Worm (Caenorhabditis elegans) whole organism, L1 larva: ENCODE data around the gene K12B6.9.
A peak's percentile ranks its signal among the peaks of the same experiment; 100 is the strongest.

Experiments used
- C34B4.2 ChIP-seq: sonication (generic microtip); optimal IDR thresholded peaks from 2 replicates; lab custom pipeline; 2017; ENCODE audit warnings: mild to moderate bottlenecking, missing genetic modification characterization, missing compliant biosample characterization
- F16B12.6 ChIP-seq: fragments of 150-350 bp; optimal IDR thresholded peaks from 2 replicates; lab custom pipeline; 2014; ENCODE audit warnings: missing biosample characterization, missing genetic modification characterization
- aha-1 ChIP-seq: fragments of 150-350 bp; optimal IDR thresholded peaks from 2 replicates; lab custom pipeline; 2014; ENCODE audit warnings: missing biosample characterization, missing genetic modification characterization
- blmp-1 ChIP-seq: fragments of 150-350 bp; optimal IDR thresholded peaks from 2 replicates; lab custom pipeline; 2014; ENCODE audit warnings: missing biosample characterization, missing genetic modification characterization
- ceh-8 ChIP-seq: fragments of 200-800 bp; sonication (Bioruptor generic); optimal IDR thresholded peaks from 2 replicates; lab custom pipeline; 2018; ENCODE audit warnings: mild to moderate bottlenecking, missing genetic modification characterization, moderate library complexity, missing compliant biosample characterization
- ceh-82 ChIP-seq, 3 experiments: fragments of 150-350 bp in 1 of 3; sonication (generic microtip) in 2 of 3; optimal IDR thresholded peaks; 2 replicates each; lab custom pipeline; 2014 to 2017; ENCODE audit warnings: missing biosample characterization in 3 of 3, missing genetic modification characterization in 3 of 3
- ceh-88 ChIP-seq: fragments of 200-800 bp; sonication (Bioruptor generic); IDR thresholded peaks from 2 replicates; pipeline ENCODE4 v1.3.6; 2022; ENCODE audit warnings: missing genetic modification characterization, missing compliant biosample characterization
- ceh-90 ChIP-seq: sonication (generic microtip); optimal IDR thresholded peaks from 2 replicates; lab custom pipeline; 2016; ENCODE audit warnings: missing genetic modification characterization, missing compliant biosample characterization
- ces-1 ChIP-seq: fragments of 150-350 bp; optimal IDR thresholded peaks from 2 replicates; lab custom pipeline; 2014; ENCODE audit warnings: missing biosample characterization, missing genetic modification reagents, missing genetic modification characterization
- efl-1 ChIP-seq, 4 experiments: fragments of 150-350 bp; optimal IDR thresholded peaks in 3 of 4; peaks in 1 of 4; 1 replicate in 1 of 4; 2 replicates in 3 of 4; lab custom pipeline; 2014; ENCODE audit warnings: missing biosample characterization in 2 of 4, missing genetic modification characterization in 2 of 4, missing genetic modification reagents in 2 of 4
- egl-13 ChIP-seq: sonication (generic microtip); optimal IDR thresholded peaks from 2 replicates; lab custom pipeline; 2016; ENCODE audit warnings: missing genotype, missing genetic modification reagents, missing genetic modification characterization, missing compliant biosample characterization
- egl-27 ChIP-seq, 2 experiments: fragments of 150-350 bp in 1 of 2; sonication (generic microtip); optimal IDR thresholded peaks; 3 replicates each; lab custom pipeline; 2017 to 2018; ENCODE audit warnings: missing biosample characterization in 2 of 2, missing genetic modification characterization in 2 of 2, missing genetic modification reagents in 2 of 2
- elt-3 ChIP-seq, 6 experiments: fragments of 150-350 bp in 1 of 6; sonication (generic microtip); optimal IDR thresholded peaks; 2 replicates each; lab custom pipeline; 2017 to 2018; ENCODE audit warnings: missing biosample characterization in 6 of 6, missing genetic modification characterization in 6 of 6, inconsistent platforms in 1 of 6
- ets-5 ChIP-seq: fragments of 200-800 bp; sonication (Bioruptor generic); IDR thresholded peaks from 2 replicates; pipeline ENCODE4 v1.3.6; 2022; ENCODE audit warnings: missing genetic modification characterization, missing compliant biosample characterization
- grh-1 ChIP-seq: fragments of 200-800 bp; sonication (Bioruptor generic); IDR thresholded peaks from 2 replicates; pipeline ENCODE4 v1.3.6; 2022; ENCODE audit warnings: missing genetic modification reagents, missing genetic modification characterization, missing compliant biosample characterization
- hlh-4 ChIP-seq: sonication (generic microtip); optimal IDR thresholded peaks from 2 replicates; lab custom pipeline; 2016; ENCODE audit warnings: mild to moderate bottlenecking, missing genetic modification characterization, missing compliant biosample characterization
- hpl-2 ChIP-seq: fragments of 150-350 bp; optimal IDR thresholded peaks from 2 replicates; lab custom pipeline; 2014; ENCODE audit warnings: missing biosample characterization, missing genetic modification reagents, missing genetic modification characterization
- isw-1 ChIP-seq: fragments of 200-800 bp; sonication (Bioruptor generic); IDR thresholded peaks from 2 replicates; pipeline ENCODE4 v1.3.6; 2022; ENCODE audit warnings: missing genetic modification characterization, missing compliant biosample characterization
- jun-1 ChIP-seq: fragments of 150-350 bp; optimal IDR thresholded peaks from 2 replicates; lab custom pipeline; 2014; ENCODE audit warnings: missing biosample characterization, missing genetic modification reagents, missing genetic modification characterization
- lin-14 ChIP-seq: fragments of 200-800 bp; sonication (Bioruptor generic); optimal IDR thresholded peaks from 2 replicates; lab custom pipeline; 2018; ENCODE audit warnings: mild to moderate bottlenecking, missing genetic modification characterization, moderate library complexity, missing compliant biosample characterization
- lin-35 ChIP-seq, 2 experiments: fragments of 150-350 bp; optimal IDR thresholded peaks; 2 replicates each; lab custom pipeline; 2014; ENCODE audit warnings: missing biosample characterization in 2 of 2, missing genetic modification characterization in 2 of 2, missing genetic modification reagents in 2 of 2
- lir-3 ChIP-seq: sonication (generic microtip); optimal IDR thresholded peaks from 2 replicates; lab custom pipeline; 2016; ENCODE audit warnings: mild to moderate bottlenecking, missing genetic modification characterization, moderate library complexity, missing compliant biosample characterization; ENCODE audit not compliant: poor library complexity
- lsy-2 ChIP-seq, 2 experiments: fragments of 150-350 bp; optimal IDR thresholded peaks; 2 replicates each; lab custom pipeline; 2014; ENCODE audit warnings: missing biosample characterization in 2 of 2, missing genetic modification characterization in 2 of 2
- mdl-1 ChIP-seq, 2 experiments: fragments of 150-350 bp; optimal IDR thresholded peaks; 2 replicates each; lab custom pipeline; 2014 to 2017; ENCODE audit warnings: missing biosample characterization in 2 of 2, missing genetic modification characterization in 2 of 2, inconsistent platforms in 1 of 2
- mef-2 ChIP-seq: fragments of 150-350 bp; optimal IDR thresholded peaks from 2 replicates; lab custom pipeline; 2014; ENCODE audit warnings: missing biosample characterization, missing genetic modification characterization
- mep-1 ChIP-seq: fragments of 150-350 bp; optimal IDR thresholded peaks from 2 replicates; lab custom pipeline; 2014; ENCODE audit warnings: missing biosample characterization, missing genetic modification characterization
- nhr-12 ChIP-seq: sonication (generic microtip); optimal IDR thresholded peaks from 2 replicates; lab custom pipeline; 2017; ENCODE audit warnings: missing biosample characterization, missing genetic modification characterization
- nhr-20 ChIP-seq: sonication (generic microtip); optimal IDR thresholded peaks from 2 replicates; lab custom pipeline; 2016; ENCODE audit warnings: mild to moderate bottlenecking, missing genetic modification characterization, missing compliant biosample characterization
- nhr-237 ChIP-seq: fragments of 150-350 bp; optimal IDR thresholded peaks from 2 replicates; lab custom pipeline; 2014; ENCODE audit warnings: missing biosample characterization, missing genetic modification characterization
- nhr-28 ChIP-seq: fragments of 150-350 bp; optimal IDR thresholded peaks from 2 replicates; lab custom pipeline; 2014; ENCODE audit warnings: missing biosample characterization, missing genetic modification characterization
- nhr-47 ChIP-seq: sonication (generic microtip); optimal IDR thresholded peaks from 2 replicates; lab custom pipeline; 2016; ENCODE audit warnings: mild to moderate bottlenecking, missing genetic modification characterization, moderate library complexity, missing compliant biosample characterization
- nhr-71 ChIP-seq: sonication (generic microtip); optimal IDR thresholded peaks from 2 replicates; lab custom pipeline; 2016; ENCODE audit warnings: mild to moderate bottlenecking, missing genetic modification characterization, moderate library complexity, missing compliant biosample characterization
- nhr-85 ChIP-seq: sonication (generic microtip); peaks from one replicate; lab custom pipeline; 2016; ENCODE audit warnings: missing genetic modification characterization, inconsistent platforms, missing compliant biosample characterization
- nhr-90 ChIP-seq: sonication (generic microtip); optimal IDR thresholded peaks from 2 replicates; lab custom pipeline; 2016; ENCODE audit warnings: mild to moderate bottlenecking, missing genetic modification characterization, missing compliant biosample characterization; ENCODE audit not compliant: poor library complexity
- pqm-1 ChIP-seq: sonication (generic microtip); optimal IDR thresholded peaks from 3 replicates; lab custom pipeline; 2017; ENCODE audit warnings: missing biosample characterization, missing genetic modification characterization
- skn-1 ChIP-seq: fragments of 150-350 bp; optimal IDR thresholded peaks from 2 replicates; lab custom pipeline; 2014; ENCODE audit warnings: missing biosample characterization, missing genetic modification characterization
- snpc-4 ChIP-seq: fragments of 150-350 bp; optimal IDR thresholded peaks from 2 replicates; lab custom pipeline; 2014; ENCODE audit warnings: missing biosample characterization, missing genetic modification characterization
- snu-23 ChIP-seq: sonication (generic microtip); optimal IDR thresholded peaks from 2 replicates; lab custom pipeline; 2016; ENCODE audit warnings: missing genetic modification characterization, missing compliant biosample characterization
- sup-37 ChIP-seq: fragments of 200-800 bp; sonication (Bioruptor generic); optimal IDR thresholded peaks from 2 replicates; lab custom pipeline; 2018; ENCODE audit warnings: mild to moderate bottlenecking, missing genetic modification characterization, missing compliant biosample characterization
- unc-130 ChIP-seq: fragments of 150-350 bp; optimal IDR thresholded peaks from 2 replicates; lab custom pipeline; 2017; ENCODE audit warnings: missing biosample characterization, missing genetic modification characterization, inconsistent platforms
- unc-30 ChIP-seq: sonication (generic microtip); optimal IDR thresholded peaks from 2 replicates; lab custom pipeline; 2017; ENCODE audit warnings: missing biosample characterization, missing genetic modification characterization
- unc-98 ChIP-seq: fragments of 200-800 bp; sonication (Bioruptor generic); IDR thresholded peaks from 2 replicates; pipeline ENCODE4 v1.3.6; 2022; ENCODE audit warnings: missing genetic modification characterization, missing compliant biosample characterization
- ztf-4 ChIP-seq: fragments of 150-350 bp; optimal IDR thresholded peaks from 2 replicates; lab custom pipeline; 2014; ENCODE audit warnings: missing biosample characterization, missing genetic modification characterization

K12B6.9 gene

DNA sequence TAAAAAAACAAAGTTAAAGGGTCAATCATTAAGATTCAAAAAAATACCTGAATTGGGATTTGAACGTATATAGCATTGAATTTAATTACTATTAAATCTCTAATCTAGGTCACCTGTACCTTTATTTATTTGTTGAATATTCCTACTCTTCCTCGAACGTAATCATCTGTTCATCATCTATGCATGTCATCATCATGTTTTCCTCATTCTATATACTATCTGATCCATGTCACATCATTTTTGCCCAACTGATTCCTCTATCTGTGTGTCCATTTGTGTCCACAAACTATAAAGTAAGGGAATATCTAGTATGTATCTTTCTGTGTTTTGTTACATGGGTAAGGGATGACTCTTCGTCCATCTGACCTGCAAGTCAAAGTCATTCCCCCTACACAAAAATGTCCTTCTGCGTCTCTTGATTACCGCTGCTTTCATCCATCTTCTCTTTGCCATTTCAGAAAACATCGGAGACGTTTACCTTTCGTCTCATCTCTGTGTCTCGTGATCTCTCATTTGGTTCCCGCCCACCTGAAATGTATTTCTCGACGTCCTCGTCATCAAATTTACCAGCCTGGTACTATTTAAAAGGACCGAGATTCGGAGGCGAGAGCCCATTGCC, 30.4 kb upstream of the K12B6.9 start (continued):
- TF ChIP-seq nhr-28 (no peak), lsy-2 (tag; optimal IDR thresholded peaks at IDR 0.05; lab: Kevin White, UChicago) (peak; percentile 0 to 17), lir-3 (tag; lab: Kevin White, UChicago) (no peak), ceh-8 (GFP tag; lab: Kevin White, UChicago) (no peak), sup-37 (GFP tag; lab: Kevin White, UChicago) (no peak), hpl-2 (GFP tag; lab: Kevin White, UChicago) (no peak)

DNA sequence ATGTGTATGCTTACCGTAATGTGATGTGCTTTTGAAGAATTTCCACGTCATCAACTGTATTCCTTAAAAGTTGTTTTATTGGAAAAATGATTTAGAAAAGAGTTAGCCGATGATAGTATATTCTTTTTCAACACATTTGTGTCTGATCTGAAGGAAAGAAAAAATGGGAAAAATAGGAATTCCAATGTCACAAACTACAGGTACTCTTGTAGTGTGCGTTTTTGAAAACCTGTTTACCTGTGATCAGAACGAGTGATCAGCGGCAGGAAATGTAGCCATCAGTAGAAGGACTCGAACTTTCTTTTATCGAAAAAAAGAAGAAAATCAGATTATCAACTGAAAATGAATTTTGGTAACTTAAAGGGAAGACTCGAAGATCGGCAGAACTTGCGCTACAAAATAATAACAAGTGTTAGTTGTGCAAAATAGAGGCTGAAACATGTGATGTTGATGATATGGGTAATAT, 29.3 kb upstream of the K12B6.9 start, which contains the start of gene T28C12.15:
Gene T28C12.15, minus strand, starts transcription at position 51 of the 466 bp plus-strand sequence.
- TF ChIP-seq mdl-1 (tag; optimal IDR thresholded peaks at IDR 0.05; lab: Kevin White, UChicago): no peak
- no peak for TF ChIP-seq ets-5 (GFP tag; lab: Robert Waterston, UW)
- no peak for TF ChIP-seq ceh-82 (tag; optimal IDR thresholded peaks at IDR 0.05; lab: Kevin White, UChicago)
- TF ChIP-seq grh-1: peak; percentile 64; the same call in 1 of the 2 replicates
- peak; percentile 28 for TF ChIP-seq nhr-71 (tag; lab: Kevin White, UChicago)
- peak; percentile 53 for TF ChIP-seq blmp-1 (tag; lab: Kevin White, UChicago)
- no peak for TF ChIP-seq snpc-4
- peak; percentile 78 for TF ChIP-seq nhr-85 (tag; lab: Kevin White, UChicago)
- TF ChIP-seq mep-1 (tag; lab: Kevin White, UChicago): no peak
- TF ChIP-seq nhr-20 (tag; lab: Kevin White, UChicago): peak; percentile 59
- TF ChIP-seq nhr-28: no peak
- TF ChIP-seq snu-23 (GFP tag; lab: Kevin White, UChicago): peak; percentile 39
- peak; percentile 33 for TF ChIP-seq lin-14 (GFP tag; lab: Kevin White, UChicago)
- no peak for TF ChIP-seq lin-35 (GFP tag; optimal IDR thresholded peaks at IDR 0.05; lab: Kevin White, UChicago)
- TF ChIP-seq hlh-4 (tag; lab: Kevin White, UChicago): no peak

DNA sequence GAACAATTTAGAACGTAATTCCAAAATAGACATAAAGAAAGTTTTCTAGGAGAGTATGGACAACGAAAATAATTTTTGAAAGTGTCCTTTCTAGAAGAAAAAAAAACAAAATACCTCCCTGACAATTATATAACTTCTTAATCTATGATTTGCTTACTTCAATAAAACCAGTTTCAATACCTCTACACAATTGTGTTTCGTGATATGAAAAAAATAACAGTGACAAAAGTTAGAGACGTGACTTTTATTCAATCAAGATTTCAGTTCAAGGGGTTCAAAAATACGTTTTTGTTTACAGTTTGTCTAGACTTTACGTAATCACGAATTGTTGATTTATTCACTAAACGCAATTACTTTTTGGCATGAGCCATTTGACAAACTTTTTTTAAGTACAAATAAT, 28.8 kb upstream of the K12B6.9 start:
- TF ChIP-seq elt-3 (tag; optimal IDR thresholded peaks at IDR 0.05; lab: Kevin White, UChicago): peak in 1 of 6 experiments; percentile 22
- TF ChIP-seq unc-30 (tag; lab: Kevin White, UChicago): no peak
- no peak for TF ChIP-seq ztf-4 (tag; lab: Kevin White, UChicago)

DNA sequence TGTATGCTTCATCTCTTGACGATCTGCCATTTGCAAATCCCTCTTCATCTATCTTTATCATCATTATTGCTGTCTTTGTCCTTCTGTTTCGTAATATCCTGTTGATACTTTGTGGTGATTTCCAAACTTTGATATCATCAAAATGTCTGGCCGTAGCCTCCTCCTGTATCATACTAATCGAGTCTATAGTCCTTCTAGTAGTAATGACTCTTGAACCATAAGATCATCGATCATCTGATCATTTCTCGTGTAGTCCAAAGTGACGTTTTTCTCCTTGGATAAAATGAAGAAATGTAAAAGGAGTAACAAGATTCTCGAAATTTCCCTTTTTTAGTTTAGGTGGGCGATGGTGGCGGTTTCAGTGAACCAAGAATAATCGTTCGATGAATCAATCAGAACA, 26.9 kb upstream of the K12B6.9 start:
- peak; percentile 96 for TF ChIP-seq nhr-85 (tag; lab: Kevin White, UChicago)
- TF ChIP-seq nhr-20 (tag; lab: Kevin White, UChicago): peak; percentile 76
- TF ChIP-seq ceh-8 (GFP tag; lab: Kevin White, UChicago): no peak
- TF ChIP-seq nhr-28: no peak
- TF ChIP-seq pqm-1 (tag; lab: Kevin White, UChicago): no peak
- peak in 1 of 2 experiments; percentile 38 for TF ChIP-seq lin-35 (GFP tag; optimal IDR thresholded peaks at IDR 0.05; lab: Kevin White, UChicago)
- no peak for TF ChIP-seq sup-37 (GFP tag; lab: Kevin White, UChicago)
- peak; percentile 18 for TF ChIP-seq skn-1 (tag; lab: Kevin White, UChicago)
- no peak for TF ChIP-seq aha-1
- peak in 5 of 6 experiments; percentile 60 to 88 (median 84) for TF ChIP-seq elt-3 (tag; optimal IDR thresholded peaks at IDR 0.05; lab: Kevin White, UChicago)
- TF ChIP-seq ztf-4 (tag; lab: Kevin White, UChicago): no peak
- no peak for TF ChIP-seq isw-1
- no peak for TF ChIP-seq C34B4.2 (tag; lab: Kevin White, UChicago)
- peak; percentile 31 for TF ChIP-seq snu-23 (GFP tag; lab: Kevin White, UChicago)
- TF ChIP-seq unc-98 (GFP tag; lab: Robert Waterston, UW): no peak
- no peak for TF ChIP-seq F16B12.6 (tag; lab: Kevin White, UChicago)
- peak; percentile 20 for TF ChIP-seq nhr-47
- TF ChIP-seq jun-1: no peak
- no peak for TF ChIP-seq unc-30 (tag; lab: Kevin White, UChicago)
- no peak for TF ChIP-seq lsy-2 (tag; optimal IDR thresholded peaks at IDR 0.05; lab: Kevin White, UChicago)
- TF ChIP-seq egl-13 (tag; lab: Kevin White, UChicago): no peak
- no peak for TF ChIP-seq ceh-90 (tag; lab: Kevin White, UChicago)
- TF ChIP-seq mef-2 (tag; lab: Kevin White, UChicago): no peak
- no peak for TF ChIP-seq egl-27 (tag; optimal IDR thresholded peaks at IDR 0.05; lab: Kevin White, UChicago)
- TF ChIP-seq nhr-71 (tag; lab: Kevin White, UChicago): peak; percentile 69
- TF ChIP-seq ces-1 (GFP tag; lab: Kevin White, UChicago): no peak
- TF ChIP-seq hlh-4 (tag; lab: Kevin White, UChicago): no peak
- no peak for TF ChIP-seq nhr-237 (tag; lab: Kevin White, UChicago)
- TF ChIP-seq nhr-90 (tag; lab: Kevin White, UChicago): peak; percentile 26
- peak; percentile 52; the same call in 1 of the 2 replicates for TF ChIP-seq grh-1
- TF ChIP-seq efl-1 (optimal IDR thresholded peaks at IDR 0.05; lab: Kevin White, UChicago): no peak
- TF ChIP-seq efl-1 (GFP tag; optimal IDR thresholded peaks at IDR 0.05 in 1 of 2; lab: Kevin White, UChicago): no peak
- TF ChIP-seq ceh-88 (GFP tag; lab: Robert Waterston, UW): no peak
- no peak for TF ChIP-seq nhr-12
- no peak for TF ChIP-seq unc-130 (tag; lab: Kevin White, UChicago)
